Worm (Caenorhabditis elegans): ENCODE data around the gene pgp-9.

DNA sequence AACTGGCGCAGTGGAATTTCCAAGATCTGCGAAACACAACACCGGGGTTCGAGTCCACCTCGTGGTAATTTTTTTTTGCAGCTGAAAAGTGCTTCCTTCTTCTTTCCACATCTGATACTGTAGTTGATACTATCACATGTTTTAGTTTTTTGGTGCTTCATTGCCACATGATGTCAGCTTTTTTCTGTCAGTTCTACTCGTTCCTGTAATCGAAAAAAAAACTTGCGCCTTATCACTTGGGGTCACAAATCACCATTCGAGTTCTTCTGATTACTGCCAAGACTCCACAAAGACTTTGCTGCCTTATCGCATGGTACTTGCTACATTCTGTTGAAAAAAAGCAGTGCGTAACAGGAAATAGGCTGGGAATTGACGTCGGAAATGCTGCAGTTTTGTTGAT is 34.0 kb upstream of the pgp-9 start:
- TF ChIP-seq egl-27 (tag; optimal IDR thresholded peaks at IDR 0.05) (peak; percentile 35), ama-1 (optimal IDR thresholded peaks at IDR 0.05) (no peak), elt-1 (tag; optimal IDR thresholded peaks at IDR 0.05) (no peak), unc-62 (GFP tag; optimal IDR thresholded peaks at IDR 0.05) (no peak), fos-1 (tag; optimal IDR thresholded peaks at IDR 0.05) (no peak), mdl-1 (tag; optimal IDR thresholded peaks at IDR 0.05) (no peak), nhr-76 (tag; optimal IDR thresholded peaks at IDR 0.05) (no peak), skn-1 (tag; optimal IDR thresholded peaks at IDR 0.05) (no peak), mml-1 (tag; optimal IDR thresholded peaks at IDR 0.05) (no peak), unc-39 (tag; optimal IDR thresholded peaks at IDR 0.05) (no peak)

Data from whole organism, L3 larva.